Fruit fly (Drosophila melanogaster) Kc167 (cell line): Measurements from ENCODE around the gene CG17361.

Experiments used
- Myc ChIP-seq: fragments of >200 bp; optimal IDR thresholded peaks from 2 replicates; lab custom pipeline; 2017; ENCODE audit warnings: missing external identifiers
- h ChIP-seq: fragments of >200 bp; optimal IDR thresholded peaks from 3 replicates; lab custom pipeline; 2018; ENCODE audit warnings: missing external identifiers
- insv ChIP-seq: fragments of >200 bp; optimal IDR thresholded peaks from 3 replicates; lab custom pipeline; 2018; ENCODE audit warnings: missing external identifiers
- psq ChIP-seq: fragments of >200 bp; optimal IDR thresholded peaks from 2 replicates; lab custom pipeline; 2017; ENCODE audit warnings: missing external identifiers
- ttk ChIP-seq: sonication (Bioruptor generic); optimal IDR thresholded peaks from 2 replicates; lab custom pipeline; 2017; ENCODE audit warnings: missing external identifiers

- no peak for TF ChIP-seq h
- no peak for TF ChIP-seq ttk (lab: Kevin White, UChicago)
- TF ChIP-seq Myc (lab: Kevin White, UChicago) = no peak
- TF ChIP-seq psq (lab: Kevin White, UChicago) = no peak
- TF ChIP-seq insv (lab: Kevin White, UChicago) = no peak
Measured at dm6 chr3L:13987578-13987977, 9.4 kb upstream of the CG17361 start, which contains the start of gene CG9040.
